Worm (Caenorhabditis elegans) whole organism, L4 larva: Measurements from ENCODE around the gene W03B1.5.
A peak's percentile ranks its signal among the peaks of the same experiment; 100 is the strongest.

ENCODE experiments used
- F10B5.3 ChIP-seq: sonication (generic microtip); optimal IDR thresholded peaks from 2 replicates; lab custom pipeline; 2016; ENCODE audit warnings: mild to moderate bottlenecking, missing genetic modification characterization, missing compliant biosample characterization
- F44E2.7 ChIP-seq: fragments of 200-800 bp; sonication (Bioruptor generic); IDR thresholded peaks from 2 replicates; pipeline ENCODE4 v2.1.2; 2022; ENCODE audit warnings: missing genetic modification characterization, missing compliant biosample characterization
- R02D3.7 ChIP-seq: fragments of 150-350 bp; sonication (generic microtip); optimal IDR thresholded peaks from 3 replicates; lab custom pipeline; 2014; ENCODE audit warnings: missing biosample characterization, missing genetic modification characterization
- T26A8.4 ChIP-seq: fragments of 200-800 bp; sonication (Bioruptor generic); IDR thresholded peaks from 2 replicates; pipeline ENCODE4 v1.3.6; 2022; ENCODE audit warnings: missing genetic modification characterization, missing compliant biosample characterization
- Y48G9A.11 ChIP-seq: fragments of 200-800 bp; sonication (Bioruptor generic); IDR thresholded peaks from 2 replicates; pipeline ENCODE4 v1.3.6; 2022; ENCODE audit warnings: missing genetic modification reagents, missing genetic modification characterization, missing compliant biosample characterization
- Y5F2A.4 ChIP-seq: fragments of 200-800 bp; sonication (Bioruptor generic); optimal IDR thresholded peaks from 2 replicates; lab custom pipeline; 2018; ENCODE audit warnings: mild to moderate bottlenecking, missing genetic modification characterization, missing compliant biosample characterization
- Y75B8A.6 ChIP-seq: fragments of 200-800 bp; sonication (Bioruptor generic); IDR thresholded peaks from 2 replicates; pipeline ENCODE4 v1.3.6; 2022; ENCODE audit warnings: missing genetic modification reagents, missing genetic modification characterization, missing compliant biosample characterization
- ZK337.2 ChIP-seq: fragments of 200-800 bp; sonication (Bioruptor generic); IDR thresholded peaks from 2 replicates; pipeline ENCODE4 v1.3.6; 2022; ENCODE audit warnings: missing genetic modification reagents, missing genetic modification characterization, missing compliant biosample characterization
- aha-1 ChIP-seq: fragments of 150-350 bp; peaks from one replicate; lab custom pipeline; 2014; ENCODE audit warnings: missing biosample characterization, missing genetic modification characterization
- ama-1 ChIP-seq: fragments of 150-350 bp; optimal IDR thresholded peaks from 2 replicates; lab custom pipeline; 2014; ENCODE audit warnings: inconsistent platforms, mixed read lengths
- ceh-20 ChIP-seq: fragments of 200-800 bp; sonication (Bioruptor generic); IDR thresholded peaks from 2 replicates; pipeline ENCODE4 v1.3.6; 2022; ENCODE audit warnings: missing genetic modification reagents, missing genetic modification characterization, missing compliant biosample characterization
- ceh-44 ChIP-seq: fragments of 200-800 bp; sonication (Bioruptor generic); IDR thresholded peaks from 2 replicates; pipeline ENCODE4 v1.3.6; 2022; ENCODE audit warnings: missing genetic modification reagents, missing genetic modification characterization, missing compliant biosample characterization
- ces-1 ChIP-seq: fragments of 150-350 bp; sonication (generic microtip); optimal IDR thresholded peaks from 4 replicates; lab custom pipeline; 2014; ENCODE audit warnings: missing biosample characterization, missing genetic modification reagents, missing genetic modification characterization
- cey-2 ChIP-seq: sonication (generic microtip); optimal IDR thresholded peaks from 3 replicates; lab custom pipeline; 2017; ENCODE audit warnings: missing genetic modification characterization, mild to moderate bottlenecking, missing compliant biosample characterization, antibody characterized with exemption, borderline replicate concordance; ENCODE audit not compliant: insufficient read depth
- daf-8 ChIP-seq: fragments of 200-800 bp; sonication (Bioruptor generic); IDR thresholded peaks from 2 replicates; pipeline ENCODE4 v1.3.6; 2022; ENCODE audit warnings: missing genetic modification characterization, missing compliant biosample characterization
- dmd-8 ChIP-seq: fragments of 200-800 bp; sonication (Bioruptor generic); IDR thresholded peaks from 2 replicates; pipeline ENCODE4 v1.3.6; 2022; ENCODE audit warnings: missing genetic modification characterization, missing compliant biosample characterization
- dmd-9 ChIP-seq: fragments of 200-800 bp; sonication (Bioruptor generic); IDR thresholded peaks from 2 replicates; pipeline ENCODE4 v1.3.6; 2022; ENCODE audit warnings: missing genetic modification reagents, missing genetic modification characterization, missing compliant biosample characterization
- dpl-1 ChIP-seq: fragments of 150-350 bp; optimal IDR thresholded peaks from 2 replicates; lab custom pipeline; 2014; ENCODE audit warnings: missing biosample characterization, missing genetic modification reagents, missing genetic modification characterization
- duxl-1 ChIP-seq: sonication (generic microtip); optimal IDR thresholded peaks from 2 replicates; lab custom pipeline; 2016; ENCODE audit warnings: mild to moderate bottlenecking, missing genetic modification characterization, moderate library complexity, missing compliant biosample characterization; ENCODE audit not compliant: poor library complexity
- egl-43 ChIP-seq: fragments of 200-800 bp; sonication (Bioruptor generic); IDR thresholded peaks from 2 replicates; pipeline ENCODE4 v1.3.6; 2022; ENCODE audit warnings: missing genetic modification reagents, missing genetic modification characterization, missing compliant biosample characterization
- fkh-10 ChIP-seq: fragments of 150-350 bp; optimal IDR thresholded peaks from 2 replicates; lab custom pipeline; 2014; ENCODE audit warnings: missing biosample characterization, missing genetic modification reagents, missing genetic modification characterization
- fos-1 ChIP-seq: fragments of 150-350 bp; optimal IDR thresholded peaks from 2 replicates; lab custom pipeline; 2014; ENCODE audit warnings: missing biosample characterization, missing genetic modification characterization
- gei-8 ChIP-seq: fragments of 200-800 bp; sonication (Bioruptor generic); optimal IDR thresholded peaks from 2 replicates; lab custom pipeline; 2018; ENCODE audit warnings: mild to moderate bottlenecking, missing genetic modification characterization, missing compliant biosample characterization
- hif-1 ChIP-seq, 2 experiments: sonication (generic microtip); optimal IDR thresholded peaks; 2 replicates each; lab custom pipeline; 2016 to 2017; ENCODE audit warnings: missing compliant biosample characterization in 2 of 2, missing genetic modification characterization in 2 of 2, missing genetic modification reagents in 2 of 2, missing genotype in 2 of 2, mild to moderate bottlenecking in 1 of 2
- hlh-30 ChIP-seq: sonication (generic microtip); optimal IDR thresholded peaks from 2 replicates; lab custom pipeline; 2017; ENCODE audit warnings: antibody characterized with exemption, mild to moderate bottlenecking, missing genetic modification characterization, missing compliant biosample characterization; ENCODE audit not compliant: insufficient read depth
- lin-15B ChIP-seq: fragments of 150-350 bp; sonication (generic microtip); optimal IDR thresholded peaks from 3 replicates; lab custom pipeline; 2014; ENCODE audit warnings: missing biosample characterization, missing genetic modification characterization
- lin-39 ChIP-seq: fragments of 150-350 bp; optimal IDR thresholded peaks from 2 replicates; lab custom pipeline; 2014; ENCODE audit warnings: missing biosample characterization, missing genetic modification reagents, missing genetic modification characterization
- madf-9 ChIP-seq: fragments of 200-800 bp; sonication (Bioruptor generic); conservative IDR thresholded peaks from 2 replicates; pipeline ENCODE4 v1.3.6; 2022; ENCODE audit warnings: missing genetic modification reagents, missing genetic modification characterization, missing compliant biosample characterization
- mxl-2 ChIP-seq: fragments of 200-800 bp; sonication (Bioruptor generic); conservative IDR thresholded peaks from 2 replicates; pipeline ENCODE4 v1.3.6; 2022; ENCODE audit warnings: missing genetic modification reagents, missing genetic modification characterization, missing compliant biosample characterization
- mxl-3 ChIP-seq: fragments of 200-800 bp; sonication (Bioruptor generic); optimal IDR thresholded peaks from 2 replicates; lab custom pipeline; 2018; ENCODE audit warnings: mild to moderate bottlenecking, missing genetic modification characterization, missing compliant biosample characterization
- nhr-10 ChIP-seq: fragments of 150-350 bp; optimal IDR thresholded peaks from 2 replicates; lab custom pipeline; 2014; ENCODE audit warnings: missing biosample characterization, missing genetic modification characterization
- nhr-111 ChIP-seq: fragments of 200-800 bp; sonication (Bioruptor generic); optimal IDR thresholded peaks from 2 replicates; lab custom pipeline; 2018; ENCODE audit warnings: mild to moderate bottlenecking, missing genetic modification characterization, missing compliant biosample characterization
- nhr-25 ChIP-seq: sonication (generic microtip); optimal IDR thresholded peaks from 2 replicates; lab custom pipeline; 2017; ENCODE audit warnings: missing genetic modification characterization, mild to moderate bottlenecking, missing compliant biosample characterization, antibody characterized with exemption, moderate library complexity, borderline replicate concordance; ENCODE audit not compliant: insufficient read depth
- nhr-41 ChIP-seq: fragments of 200-800 bp; sonication (Bioruptor generic); IDR thresholded peaks from 2 replicates; pipeline ENCODE4 v1.3.6; 2022; ENCODE audit warnings: missing genetic modification reagents, missing genetic modification characterization, missing compliant biosample characterization
- nhr-6 ChIP-seq: fragments of 150-350 bp; optimal IDR thresholded peaks from 2 replicates; lab custom pipeline; 2014; ENCODE audit warnings: missing biosample characterization, missing genetic modification characterization
- php-3 ChIP-seq: fragments of 200-800 bp; sonication (Bioruptor generic); IDR thresholded peaks from 2 replicates; pipeline ENCODE4 v1.3.6; 2022; ENCODE audit warnings: missing genetic modification reagents, missing genetic modification characterization, missing compliant biosample characterization
- sdz-12 ChIP-seq: fragments of 200-800 bp; sonication (Bioruptor generic); optimal IDR thresholded peaks from 2 replicates; lab custom pipeline; 2018; ENCODE audit warnings: mild to moderate bottlenecking, missing genetic modification characterization, missing compliant biosample characterization
- set-16 ChIP-seq: fragments of 200-800 bp; sonication (Bioruptor generic); IDR thresholded peaks from 2 replicates; pipeline ENCODE4 v1.3.6; 2022; ENCODE audit warnings: missing genetic modification reagents, missing genetic modification characterization, missing compliant biosample characterization
- skn-1 ChIP-seq: fragments of 150-350 bp; optimal IDR thresholded peaks from 2 replicates; lab custom pipeline; 2014; ENCODE audit warnings: missing biosample characterization, missing genetic modification characterization
- snpc-4 ChIP-seq: fragments of 150-350 bp; optimal IDR thresholded peaks from 2 replicates; lab custom pipeline; 2014; ENCODE audit warnings: missing biosample characterization, missing genetic modification characterization
- tag-97 ChIP-seq: fragments of 200-800 bp; sonication (Bioruptor generic); IDR thresholded peaks from 2 replicates; pipeline ENCODE4 v1.3.6; 2022; ENCODE audit warnings: missing genetic modification characterization, missing compliant biosample characterization
- unc-130 ChIP-seq: sonication (generic microtip); optimal IDR thresholded peaks from 2 replicates; lab custom pipeline; 2016; ENCODE audit warnings: missing genetic modification reagents, missing genetic modification characterization, missing compliant biosample characterization
- unc-62 ChIP-seq, 3 experiments: fragments of 150-350 bp in 1 of 3; sonication (generic microtip); optimal IDR thresholded peaks in 2 of 3; peaks in 1 of 3; 1 replicate in 1 of 3; 2 replicates in 2 of 3; lab custom pipeline; 2014 to 2017; ENCODE audit warnings: missing biosample characterization in 3 of 3, missing genetic modification characterization in 3 of 3, missing genetic modification reagents in 3 of 3, missing genotype in 1 of 3
- zag-1 ChIP-seq: fragments of 150-350 bp; optimal IDR thresholded peaks from 2 replicates; lab custom pipeline; 2014; ENCODE audit warnings: missing biosample characterization, missing genetic modification characterization

Gene W03B1.5

DNA sequence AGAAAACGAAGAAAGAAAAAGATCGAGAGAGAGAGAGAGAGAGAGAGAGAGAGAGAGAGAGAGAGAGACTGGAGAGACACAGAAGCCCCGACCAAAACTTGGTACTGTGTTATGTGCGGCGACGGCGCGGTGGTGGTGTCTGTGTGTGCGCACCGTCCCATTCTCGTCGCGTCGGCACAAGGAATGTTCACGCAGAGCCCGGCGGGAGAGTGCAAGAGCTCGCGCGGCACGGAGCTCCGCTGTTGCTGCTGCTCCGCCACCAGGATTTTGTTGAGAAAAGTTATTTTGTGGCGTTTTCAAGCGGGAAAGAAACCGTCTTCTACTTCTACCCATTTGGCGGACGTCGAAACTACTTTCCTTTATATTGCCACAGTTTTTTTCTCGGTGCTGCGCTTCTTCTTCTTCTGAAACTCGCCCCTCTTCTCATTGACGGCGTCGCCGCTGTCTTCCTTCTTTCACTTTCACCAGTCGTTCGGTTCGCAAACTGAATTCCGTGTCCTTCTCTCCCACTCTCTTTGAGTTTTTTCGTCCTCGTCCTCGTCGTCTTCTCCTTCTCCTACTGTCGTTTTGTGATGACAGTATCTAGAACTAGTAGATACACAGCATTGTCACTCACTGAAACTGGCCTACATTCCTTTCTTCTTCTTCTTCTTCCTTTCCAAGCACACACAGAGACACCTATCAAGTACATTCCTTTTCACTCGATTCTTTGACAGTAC is 51.3 kb downstream of the W03B1.5 start (continued):
- TF ChIP-seq Y5F2A.4: no peak
- TF ChIP-seq nhr-6 (tag; lab: Kevin White, UChicago): no peak
- TF ChIP-seq sdz-12 (GFP tag; lab: Kevin White, UChicago): no peak
- no peak for TF ChIP-seq R02D3.7 (tag; lab: Kevin White, UChicago)
- no peak for TF ChIP-seq snpc-4
- no peak for TF ChIP-seq lin-39
- TF ChIP-seq mxl-2 (GFP tag; lab: Robert Waterston, UW): no peak
- no peak for TF ChIP-seq nhr-41 (GFP tag; lab: Robert Waterston, UW)
- TF ChIP-seq nhr-111 (GFP tag; lab: Kevin White, UChicago): no peak
- no peak for TF ChIP-seq dmd-9 (GFP tag; lab: Robert Waterston, UW)

DNA sequence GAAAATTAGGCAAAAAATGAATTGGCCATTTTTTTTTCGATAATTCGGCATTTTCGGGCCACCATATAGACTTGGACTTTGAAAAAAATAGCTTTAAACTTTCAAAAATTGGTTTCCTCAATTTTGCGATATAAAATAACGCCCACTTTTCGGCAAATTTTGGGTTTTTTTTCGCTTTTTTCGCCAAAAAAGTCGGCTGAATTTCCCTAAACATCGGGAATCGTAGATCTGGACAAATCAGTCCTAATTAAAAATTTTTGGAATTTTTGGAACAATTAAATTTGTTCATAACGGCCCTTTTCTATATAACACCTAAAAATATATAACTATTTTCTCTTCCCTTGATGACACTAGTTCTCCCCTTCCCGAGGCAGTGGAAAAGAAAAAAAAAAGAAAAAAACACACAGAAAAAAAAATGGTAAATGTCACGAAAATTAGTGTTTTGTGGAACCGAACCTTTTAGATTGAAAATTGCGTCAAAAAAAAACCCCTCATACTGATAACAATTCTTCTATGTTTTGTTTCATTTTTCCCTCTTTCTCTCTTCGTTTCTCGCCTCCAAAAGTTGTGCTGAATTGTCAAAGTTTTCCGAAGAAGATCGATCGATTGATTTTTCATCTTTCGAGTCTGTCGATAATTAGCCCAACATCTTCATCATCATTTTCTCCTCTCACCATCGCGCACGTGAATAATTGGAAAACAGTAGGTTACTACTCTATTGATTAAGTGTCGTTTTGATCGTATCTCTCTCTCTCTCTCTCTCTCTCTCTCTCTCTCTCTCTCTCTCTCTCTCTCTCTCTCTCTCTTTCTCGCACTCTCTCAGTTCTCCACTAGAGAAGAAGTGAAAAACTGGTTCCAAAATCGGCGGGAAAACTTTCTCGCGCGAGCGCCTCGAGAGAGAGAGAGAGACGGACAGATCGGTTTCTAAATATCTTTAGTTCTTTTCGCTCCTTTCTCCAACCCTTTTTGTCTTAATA is 52.4 kb downstream of the W03B1.5 start, which contains the start of gene Y24D9A.6:
Gene Y24D9A.6, minus strand, starts transcription at position 51 of the 977 bp plus-strand sequence.
- TF ChIP-seq egl-43 (GFP tag; lab: Robert Waterston, UW) (no peak), sdz-12 (GFP tag; lab: Kevin White, UChicago) (no peak), lin-15B (tag; lab: Kevin White, UChicago) (no peak), Y5F2A.4 (no peak), gei-8 (no peak), nhr-10 (peak; percentile 27), ces-1 (no peak), hlh-30 (peak; percentile 77), mxl-2 (GFP tag; lab: Robert Waterston, UW) (no peak), dmd-9 (GFP tag; lab: Robert Waterston, UW) (no peak), nhr-111 (GFP tag; lab: Kevin White, UChicago) (no peak), unc-62 (GFP tag; optimal IDR thresholded peaks at IDR 0.05 in 1 of 2; lab: Kevin White, UChicago) (peak in 1 of 2 experiments; percentile 99), unc-62 (tag; optimal IDR thresholded peaks at IDR 0.05; lab: Kevin White, UChicago) (no peak), Y75B8A.6 (GFP tag; lab: Robert Waterston, UW) (no peak), skn-1 (tag; lab: Kevin White, UChicago) (no peak), ceh-44 (GFP tag; lab: Robert Waterston, UW) (no peak), hif-1 (tag; optimal IDR thresholded peaks at IDR 0.05; lab: Kevin White, UChicago) (peak; percentile 8 to 61), F44E2.7 (GFP tag; lab: Robert Waterston, UW) (no peak), T26A8.4 (GFP tag; lab: Robert Waterston, UW) (0 out of 2 replicates have a peak, but pooled peaks have one; percentile 24), nhr-25 (tag; lab: Kevin White, UChicago) (peak; percentile 91), ama-1 (lab: Kevin White, UChicago) (no peak), tag-97 (no peak), set-16 (GFP tag; lab: Robert Waterston, UW) (peak; percentile 81), cey-2 (tag; lab: Kevin White, UChicago) (peak; percentile 23), nhr-6 (tag; lab: Kevin White, UChicago) (no peak), duxl-1 (tag; lab: Kevin White, UChicago) (no peak), ceh-20 (peak; percentile 69; the same call in 1 of the 2 replicates), aha-1 (peak; percentile 79), ZK337.2 (GFP tag; lab: Robert Waterston, UW) (no peak), unc-130 (no peak), fos-1 (no peak), daf-8 (no peak), zag-1 (no peak), F10B5.3 (tag; lab: Kevin White, UChicago) (no peak), madf-9 (GFP tag; lab: Robert Waterston, UW) (no peak), dpl-1 (GFP tag; lab: Kevin White, UChicago) (peak; percentile 30), Y48G9A.11 (GFP tag; lab: Robert Waterston, UW) (no peak), php-3 (GFP tag; lab: Robert Waterston, UW) (no peak), fkh-10 (GFP tag; lab: Kevin White, UChicago) (no peak), mxl-3 (GFP tag; lab: Kevin White, UChicago) (peak; percentile 50), dmd-8 (0 out of 2 replicates have a peak, but pooled peaks have one; percentile 24)
